Fruit fly (Drosophila melanogaster) whole organism, prepupa: ENCODE measurements around the gene PolG1.
A peak's percentile ranks its signal among the peaks of the same experiment; 100 is the strongest.

Experiments used
- CG10669 ChIP-seq: fragments of 200-800 bp; sonication (Bioruptor generic); optimal IDR thresholded peaks from 3 replicates; lab custom pipeline; 2018; ENCODE audit warnings: missing biosample characterization, mild to moderate bottlenecking, missing genetic modification characterization, moderate library complexity
- CG11294 ChIP-seq: fragments of 200-800 bp; sonication (Bioruptor generic); IDR thresholded peaks from 2 replicates; pipeline ENCODE4 v1.3.6; 2022; ENCODE audit warnings: missing biosample characterization, missing genetic modification characterization
- CG11902 ChIP-seq: fragments of 200-800 bp; sonication (Bioruptor generic); optimal IDR thresholded peaks from 3 replicates; lab custom pipeline; 2016; ENCODE audit warnings: missing biosample characterization, missing genetic modification characterization
- CG1621 ChIP-seq: fragments of 200-800 bp; sonication (Bioruptor generic); optimal IDR thresholded peaks from 3 replicates; lab custom pipeline; 2018; ENCODE audit warnings: missing biosample characterization, mild to moderate bottlenecking, missing genetic modification characterization
- CG3032 ChIP-seq: fragments of 200-800 bp; optimal IDR thresholded peaks from 2 replicates; lab custom pipeline; 2019; ENCODE audit warnings: missing biosample characterization, mild to moderate bottlenecking, missing genetic modification characterization, moderate library complexity
- CG31627 ChIP-seq: fragments of 200-800 bp; sonication (Bioruptor generic); optimal IDR thresholded peaks from 3 replicates; lab custom pipeline; 2016; ENCODE audit warnings: missing biosample characterization, missing genetic modification characterization
- CG32006 ChIP-seq: fragments of 200-800 bp; sonication (Bioruptor generic); optimal IDR thresholded peaks from 3 replicates; lab custom pipeline; 2017; ENCODE audit warnings: missing biosample characterization, mild to moderate bottlenecking, missing genetic modification characterization
- CG34406 ChIP-seq: fragments of 200-800 bp; sonication (Bioruptor generic); optimal IDR thresholded peaks from 3 replicates; lab custom pipeline; 2016; ENCODE audit warnings: missing biosample characterization, missing genetic modification characterization
- CG3919 ChIP-seq: fragments of 200-800 bp; sonication (Bioruptor generic); optimal IDR thresholded peaks from 3 replicates; lab custom pipeline; 2016; ENCODE audit warnings: missing biosample characterization, missing genetic modification characterization
- CG4318 ChIP-seq: fragments of 200-800 bp; sonication (Bioruptor generic); optimal IDR thresholded peaks from 3 replicates; lab custom pipeline; 2017; ENCODE audit warnings: missing biosample characterization, mild to moderate bottlenecking, missing genetic modification characterization
- CG6276 ChIP-seq: fragments of 200-800 bp; sonication (Bioruptor generic); optimal IDR thresholded peaks from 2 replicates; lab custom pipeline; 2017; ENCODE audit warnings: missing biosample characterization, mild to moderate bottlenecking, missing genetic modification characterization
- CG6808 ChIP-seq: fragments of 200-800 bp; sonication (Bioruptor generic); optimal IDR thresholded peaks from 3 replicates; lab custom pipeline; 2017; ENCODE audit warnings: missing biosample characterization, missing genetic modification characterization, mild to moderate bottlenecking, moderate library complexity, missing genetic modification reagents
- CG8119 ChIP-seq: fragments of 200-800 bp; sonication (Bioruptor generic); IDR thresholded peaks from 3 replicates; pipeline ENCODE4 v1.3.6; 2022; ENCODE audit warnings: missing biosample characterization, missing genetic modification characterization
- CG9139 ChIP-seq: fragments of 200-800 bp; sonication (Bioruptor generic); optimal IDR thresholded peaks from 3 replicates; lab custom pipeline; 2017; ENCODE audit warnings: missing biosample characterization, mild to moderate bottlenecking, missing genetic modification characterization
- Eip78C ChIP-seq: fragments of 200-800 bp; sonication (Bioruptor generic); peaks from one replicate; lab custom pipeline; 2016; ENCODE audit warnings: missing biosample characterization, missing genetic modification characterization
- Eip93F ChIP-seq: fragments of 200-800 bp; sonication (Bioruptor generic); optimal IDR thresholded peaks from 2 replicates; lab custom pipeline; 2016; ENCODE audit warnings: missing biosample characterization, mild to moderate bottlenecking, missing genetic modification characterization
- Ets21C ChIP-seq: fragments of 200-800 bp; sonication (Bioruptor generic); optimal IDR thresholded peaks from 3 replicates; lab custom pipeline; 2016; ENCODE audit warnings: missing biosample characterization, missing genetic modification characterization
- Ets96B ChIP-seq: fragments of 200-800 bp; optimal IDR thresholded peaks from 2 replicates; lab custom pipeline; 2019; ENCODE audit warnings: missing biosample characterization, mild to moderate bottlenecking, missing genetic modification characterization, moderate library complexity
- Gug ChIP-seq: fragments of 200-800 bp; sonication (Bioruptor generic); IDR thresholded peaks from 2 replicates; pipeline ENCODE4 v1.3.6; 2022; ENCODE audit warnings: missing biosample characterization, missing genetic modification characterization
- Hr38 ChIP-seq: sonication (Bioruptor generic); optimal IDR thresholded peaks from 2 replicates; lab custom pipeline; 2016; ENCODE audit warnings: missing biosample characterization, missing genetic modification characterization
- Hr39 ChIP-seq: fragments of 200-800 bp; sonication (Bioruptor generic); optimal IDR thresholded peaks from 2 replicates; lab custom pipeline; 2016; ENCODE audit warnings: missing biosample characterization, missing genetic modification characterization
- Hr4 ChIP-seq: fragments of 200-800 bp; sonication (Bioruptor generic); optimal IDR thresholded peaks from 3 replicates; lab custom pipeline; 2016; ENCODE audit warnings: missing biosample characterization, missing genetic modification characterization
- Lpt ChIP-seq: fragments of 200-800 bp; sonication (Bioruptor generic); optimal IDR thresholded peaks from 3 replicates; lab custom pipeline; 2016; ENCODE audit warnings: missing biosample characterization, missing genetic modification characterization
- Met ChIP-seq: fragments of 200-800 bp; sonication (Bioruptor generic); optimal IDR thresholded peaks from 3 replicates; lab custom pipeline; 2016; ENCODE audit warnings: missing biosample characterization, missing genetic modification characterization
- OdsH ChIP-seq: fragments of 200-800 bp; sonication (Bioruptor generic); optimal IDR thresholded peaks from 3 replicates; lab custom pipeline; 2016; ENCODE audit warnings: missing biosample characterization, missing genetic modification characterization
- Sox102F ChIP-seq: fragments of 200-800 bp; sonication (Bioruptor generic); optimal IDR thresholded peaks from 2 replicates; lab custom pipeline; 2016; ENCODE audit warnings: missing biosample characterization, mild to moderate bottlenecking, missing genetic modification characterization
- Sox14 ChIP-seq: fragments of 200-800 bp; sonication (Bioruptor generic); optimal IDR thresholded peaks from 3 replicates; lab custom pipeline; 2016; ENCODE audit warnings: missing biosample characterization, missing genetic modification characterization
- Sox15 ChIP-seq: fragments of 200-800 bp; sonication (Bioruptor generic); optimal IDR thresholded peaks from 3 replicates; lab custom pipeline; 2016; ENCODE audit warnings: missing biosample characterization, missing genetic modification characterization
- achi ChIP-seq: fragments of 200-800 bp; sonication (Bioruptor generic); optimal IDR thresholded peaks from 3 replicates; lab custom pipeline; 2016; ENCODE audit warnings: missing biosample characterization, missing genetic modification characterization
- cyc ChIP-seq: fragments of 200-800 bp; sonication (Bioruptor generic); optimal IDR thresholded peaks from 3 replicates; lab custom pipeline; 2016; ENCODE audit warnings: missing biosample characterization, missing genetic modification characterization
- dac ChIP-seq: fragments of 200-800 bp; sonication (Bioruptor generic); optimal IDR thresholded peaks from 2 replicates; lab custom pipeline; 2017; ENCODE audit warnings: missing biosample characterization, mild to moderate bottlenecking, missing genetic modification characterization
- eg ChIP-seq: fragments of 200-800 bp; sonication (Bioruptor generic); IDR thresholded peaks from 3 replicates; pipeline ENCODE4 v1.3.6; 2022; ENCODE audit warnings: missing biosample characterization, missing genetic modification characterization
- esn ChIP-seq: fragments of 200-800 bp; sonication (Bioruptor generic); optimal IDR thresholded peaks from 2 replicates; lab custom pipeline; 2016; ENCODE audit warnings: missing biosample characterization, mild to moderate bottlenecking, missing genetic modification characterization, moderate library complexity
- fkh ChIP-seq: fragments of 200-800 bp; sonication (Bioruptor generic); optimal IDR thresholded peaks from 3 replicates; lab custom pipeline; 2017; ENCODE audit warnings: missing biosample characterization, mild to moderate bottlenecking, missing genetic modification characterization, moderate library complexity
- net ChIP-seq: fragments of 200-800 bp; sonication (Bioruptor generic); optimal IDR thresholded peaks from 3 replicates; lab custom pipeline; 2016; ENCODE audit warnings: missing biosample characterization, missing genetic modification characterization
- pdm3 ChIP-seq: fragments of 200-800 bp; sonication (Bioruptor generic); optimal IDR thresholded peaks from 3 replicates; lab custom pipeline; 2016; ENCODE audit warnings: missing biosample characterization, missing genetic modification characterization
- salr ChIP-seq, 2 experiments: fragments of 200-800 bp; sonication (Bioruptor generic); optimal IDR thresholded peaks; 3 replicates each; lab custom pipeline; 2016 to 2018; ENCODE audit warnings: missing biosample characterization in 2 of 2, missing genetic modification characterization in 2 of 2, mild to moderate bottlenecking in 1 of 2
- spab ChIP-seq: fragments of 200-800 bp; sonication (Bioruptor generic); optimal IDR thresholded peaks from 2 replicates; lab custom pipeline; 2017; ENCODE audit warnings: missing biosample characterization, mild to moderate bottlenecking, missing genetic modification characterization, missing genetic modification reagents
- vri ChIP-seq: fragments of 200-800 bp; sonication (Bioruptor generic); optimal IDR thresholded peaks from 3 replicates; lab custom pipeline; 2016; ENCODE audit warnings: missing biosample characterization, mild to moderate bottlenecking, missing genetic modification characterization

PolG1 gene

dm6 chr2L:13835002-13835910 is 7.7 kb upstream of the PolG1 start, which contains the start of the genes mRpS23 and CenG1A (continued):
- TF ChIP-seq Hr38 = peak; percentile 100
- TF ChIP-seq Met (GFP tag; lab: Kevin White, UChicago) = peak; percentile 100
- peak; percentile 100 for TF ChIP-seq CG3919 (GFP tag; lab: Kevin White, UChicago)
- TF ChIP-seq cyc (GFP tag; lab: Kevin White, UChicago) = peak; percentile 100
- TF ChIP-seq Hr39 (GFP tag; lab: Kevin White, UChicago) = peak; percentile 100
- peak; percentile 100 for TF ChIP-seq CG32006
- TF ChIP-seq achi (GFP tag; lab: Kevin White, UChicago) = peak; percentile 99
- peak; percentile 99 for TF ChIP-seq CG6808 (GFP tag; lab: Kevin White, UChicago)
- TF ChIP-seq Ets96B = peak; percentile 100
- TF ChIP-seq CG3032 (tag; lab: Kevin White, UChicago) = peak; percentile 100
- TF ChIP-seq Eip93F (GFP tag; lab: Kevin White, UChicago) = peak; percentile 100
- peak; percentile 100 for TF ChIP-seq CG31627 (GFP tag; lab: Kevin White, UChicago)
- peak; percentile 100 for TF ChIP-seq Sox15 (GFP tag; lab: Kevin White, UChicago)
- peak; percentile 100 for TF ChIP-seq pdm3 (GFP tag; lab: Kevin White, UChicago)
- peak; percentile 99 for TF ChIP-seq CG11902 (GFP tag; lab: Kevin White, UChicago)
- TF ChIP-seq net = peak; percentile 100
- TF ChIP-seq spab (GFP tag; lab: Kevin White, UChicago) = peak; percentile 100
- peak; percentile 100 for TF ChIP-seq Sox102F (GFP tag; lab: Kevin White, UChicago)
- peak; percentile 97 for TF ChIP-seq fkh (GFP tag; lab: Kevin White, UChicago)
- TF ChIP-seq CG11294 = peak; percentile 100

- TF ChIP-seq esn (GFP tag; lab: Kevin White, UChicago) = peak; percentile 14
- peak; percentile 26 for TF ChIP-seq CG31627 (GFP tag; lab: Kevin White, UChicago)
- 0 out of 3 replicates have a peak, but pooled peaks have one; percentile 15 for TF ChIP-seq eg
- no peak for TF ChIP-seq vri
- no peak for TF ChIP-seq Met (GFP tag; lab: Kevin White, UChicago)
- no peak for TF ChIP-seq salr (GFP tag; optimal IDR thresholded peaks at IDR 0.05; lab: Kevin White, UChicago)
- no peak for TF ChIP-seq Lpt
- TF ChIP-seq CG8119 (GFP tag; lab: Robert Waterston, UW) = 0 out of 3 replicates have a peak, but pooled peaks have one; percentile 12
- TF ChIP-seq CG9139 (GFP tag; lab: Kevin White, UChicago) = no peak
- peak; percentile 8 for TF ChIP-seq CG3032 (tag; lab: Kevin White, UChicago)
- TF ChIP-seq dac (GFP tag; lab: Kevin White, UChicago) = no peak
- TF ChIP-seq spab (GFP tag; lab: Kevin White, UChicago) = no peak
- TF ChIP-seq Gug (GFP tag; lab: Robert Waterston, UW) = no peak
- no peak for TF ChIP-seq CG10669 (GFP tag; lab: Kevin White, UChicago)
- no peak for TF ChIP-seq Sox14 (GFP tag; lab: Kevin White, UChicago)
- no peak for TF ChIP-seq CG4318 (GFP tag; lab: Kevin White, UChicago)
Measured at dm6 chr2L:13833058-13833457, 5.5 kb upstream of the PolG1 start, which contains the start of the genes GatC, PolG2 and Polr2C. Gene GatC, minus strand, starts transcription at chr2L:13833105. Gene PolG2, minus strand, starts transcription at chr2L:13833105. Gene Polr2C, plus strand, starts transcription at chr2L:13833337.

dm6 chr2L:13829540-13829939 is 2.0 kb upstream of the PolG1 start, which contains the start of the genes Arpc1 and Orc5:
Gene Arpc1, minus strand, starts transcription at chr2L:13829741.
Gene Orc5, plus strand, starts transcription at chr2L:13829837.
- TF ChIP-seq CG3919 (GFP tag; lab: Kevin White, UChicago) (no peak), Lpt (no peak), CG1621 (tag; lab: Kevin White, UChicago) (no peak), Eip78C (GFP tag; lab: Kevin White, UChicago) (no peak), CG6276 (no peak), pdm3 (GFP tag; lab: Kevin White, UChicago) (no peak), CG34406 (GFP tag; lab: Kevin White, UChicago) (no peak), achi (GFP tag; lab: Kevin White, UChicago) (no peak), OdsH (GFP tag; lab: Kevin White, UChicago) (no peak), dac (GFP tag; lab: Kevin White, UChicago) (no peak), Hr4 (GFP tag; lab: Kevin White, UChicago) (no peak), Ets21C (GFP tag; lab: Kevin White, UChicago) (no peak)
